Worm (Caenorhabditis elegans) whole organism, mixed stage, embryonic: ENCODE results near the gene ZC239.4.
"Not testable (repeated sequence)": the region's sequence is repeated elsewhere in the genome, so short reads cannot be mapped to it uniquely, and the experiment has no call there.

Experiments used
- bed-3 ChIP-seq: fragments of 200-800 bp; sonication (Bioruptor generic); optimal IDR thresholded peaks from 3 replicates; lab custom pipeline; 2018; ENCODE audit warnings: mild to moderate bottlenecking, missing genetic modification characterization, moderate library complexity, missing compliant biosample characterization
- elt-3 ChIP-seq: fragments of 150-350 bp; optimal IDR thresholded peaks from 2 replicates; lab custom pipeline; 2014; ENCODE audit warnings: missing biosample characterization, missing genetic modification characterization
- lin-13 ChIP-seq: fragments of 150-350 bp; optimal IDR thresholded peaks from 2 replicates; lab custom pipeline; 2014; ENCODE audit warnings: missing biosample characterization, missing genetic modification characterization
- nhr-12 ChIP-seq: fragments of 150-350 bp; optimal IDR thresholded peaks from 2 replicates; lab custom pipeline; 2014; ENCODE audit warnings: missing biosample characterization, missing genetic modification characterization
- nhr-28 ChIP-seq: fragments of 150-350 bp; optimal IDR thresholded peaks from 2 replicates; lab custom pipeline; 2014; ENCODE audit warnings: missing biosample characterization, missing genetic modification characterization
- nhr-76 ChIP-seq: sonication (generic microtip); optimal IDR thresholded peaks from 2 replicates; lab custom pipeline; 2017; ENCODE audit warnings: missing biosample characterization, missing genetic modification characterization
- pha-4 ChIP-seq: fragments of 150-350 bp; optimal IDR thresholded peaks from 2 replicates; lab custom pipeline; 2018; ENCODE audit warnings: missing biosample characterization, missing genetic modification reagents, missing genetic modification characterization
- snpc-4 ChIP-seq: fragments of 150-350 bp; optimal IDR thresholded peaks from 2 replicates; lab custom pipeline; 2014; ENCODE audit warnings: missing biosample characterization, missing genetic modification characterization
- unc-39 ChIP-seq: fragments of 150-350 bp; optimal IDR thresholded peaks from 2 replicates; lab custom pipeline; 2014; ENCODE audit warnings: missing biosample characterization, missing genetic modification characterization
- ztf-11 ChIP-seq: fragments of 150-350 bp; optimal IDR thresholded peaks from 2 replicates; lab custom pipeline; 2014; ENCODE audit warnings: missing biosample characterization, missing genetic modification characterization

- TF ChIP-seq ztf-11 (tag; lab: Kevin White, UChicago); nhr-28 (tag; lab: Kevin White, UChicago); bed-3; snpc-4 (tag; lab: Kevin White, UChicago); lin-13 (tag; lab: Kevin White, UChicago); pha-4 (tag; lab: Kevin White, UChicago); elt-3 (tag; lab: Kevin White, UChicago); unc-39; nhr-76 (tag; lab: Kevin White, UChicago); nhr-12 (tag; lab: Kevin White, UChicago): not testable (repeated sequence)
Observed at ce11 chrII:3201242-3201641, 12.8 kb upstream of the ZC239.4 start, which contains the start of gene sri-48.
